Worm (Caenorhabditis elegans) whole organism, L4/young adult: ENCODE results near the gene Y37D8A.16.

ENCODE experiments used
- W03F9.2 ChIP-seq: fragments of 150-350 bp; optimal IDR thresholded peaks from 2 replicates; lab custom pipeline; 2014; ENCODE audit warnings: missing biosample characterization, missing genetic modification characterization
- dao-5 ChIP-seq: sonication (generic microtip); optimal IDR thresholded peaks from 2 replicates; lab custom pipeline; 2016; ENCODE audit warnings: missing genotype, missing genetic modification characterization, moderate library complexity, missing compliant biosample characterization
- him-1 ChIP-seq: sonication (generic microtip); optimal IDR thresholded peaks from 2 replicates; lab custom pipeline; 2016; ENCODE audit warnings: missing genotype, missing genetic modification reagents, missing genetic modification characterization, missing compliant biosample characterization

Gene Y37D8A.16

ce11 chrIII:12891580-12891979 lies 26.9 kb downstream of the Y37D8A.16 start, which contains the start of the genes Y37D8A.29 and unc-71:
Y37D8A.29 (minus strand) TSS chrIII:12891680.
unc-71 (minus strand) TSS chrIII:12891738.
- TF ChIP-seq dao-5 (tag; lab: Kevin White, UChicago) (no peak), W03F9.2 (tag; lab: Kevin White, UChicago) (no peak), him-1 (tag; lab: Kevin White, UChicago) (no peak)

ce11 chrIII:12885153-12885552 lies 33.3 kb downstream of the Y37D8A.16 start:
- TF ChIP-seq W03F9.2 (tag; lab: Kevin White, UChicago): no peak
- TF ChIP-seq him-1 (tag; lab: Kevin White, UChicago): no peak
- TF ChIP-seq dao-5 (tag; lab: Kevin White, UChicago): no peak

DNA sequence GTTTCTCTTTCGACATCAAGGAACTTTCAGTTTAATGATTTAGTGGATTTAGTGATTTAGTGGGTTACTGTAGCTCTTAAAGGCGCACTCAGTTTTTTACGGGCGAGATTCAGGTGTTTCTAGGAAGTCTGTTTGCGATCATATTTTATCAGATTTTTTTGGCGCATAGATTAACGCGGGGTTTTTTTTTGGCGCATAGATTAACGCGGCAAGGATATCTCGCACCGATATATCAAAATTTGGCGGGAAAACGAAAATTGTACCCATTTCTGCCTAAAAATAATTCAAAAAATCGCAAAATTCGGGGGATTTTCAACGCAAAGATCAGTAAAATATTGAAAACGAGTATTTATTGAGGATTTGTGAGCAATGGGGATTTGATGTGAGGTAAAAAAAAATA lies 37.8 kb downstream of the Y37D8A.16 start:
- TF ChIP-seq W03F9.2 (tag; lab: Kevin White, UChicago): no peak
- no peak for TF ChIP-seq him-1 (tag; lab: Kevin White, UChicago)
- no peak for TF ChIP-seq dao-5 (tag; lab: Kevin White, UChicago)

DNA sequence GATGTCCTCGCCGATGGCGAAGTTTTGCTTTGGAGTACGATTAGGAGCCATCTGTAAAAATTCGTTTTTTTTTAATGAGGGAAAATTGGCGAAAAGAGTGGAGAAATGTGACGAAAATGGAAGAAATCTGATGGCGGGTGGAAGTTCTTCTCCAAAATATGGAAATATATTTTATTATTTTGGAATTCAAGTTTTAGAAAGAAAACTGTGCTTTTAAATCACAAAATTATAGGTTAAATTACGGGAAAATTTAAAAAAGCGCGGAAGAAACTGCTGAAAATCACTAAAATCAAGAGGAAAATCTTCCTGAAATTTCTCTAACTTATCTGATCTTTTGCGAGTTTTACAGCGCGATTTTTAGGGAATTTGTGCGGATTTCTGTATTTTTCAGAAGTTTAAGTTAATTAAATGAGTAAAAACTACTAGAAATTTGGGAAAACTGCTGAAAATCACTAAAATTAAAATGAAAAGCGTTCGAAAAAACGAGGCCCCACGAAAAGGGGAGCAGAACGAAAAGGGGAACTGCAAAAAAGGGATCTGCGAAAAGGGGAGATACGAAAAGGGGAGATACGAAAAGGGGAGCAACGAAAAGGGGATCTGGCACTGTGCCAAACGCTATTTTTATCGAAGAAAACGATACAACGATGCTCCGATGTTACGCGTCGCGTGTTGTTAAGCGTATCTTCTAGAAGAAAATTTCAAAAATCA lies 40.8 kb downstream of the Y37D8A.16 start, which contains the start of the genes cec-7 and enu-3.5:
cec-7 (minus strand) TSS at position 51 of the 708 bp plus-strand sequence.
enu-3.5 (plus strand) TSS at position 670 of the 708 bp plus-strand sequence.
- no peak for TF ChIP-seq dao-5 (tag; lab: Kevin White, UChicago)
- no peak for TF ChIP-seq W03F9.2 (tag; lab: Kevin White, UChicago)
- TF ChIP-seq him-1 (tag; lab: Kevin White, UChicago): no peak

ce11 chrIII:12875653-12876052 lies 42.8 kb downstream of the Y37D8A.16 start:
- no peak for TF ChIP-seq him-1 (tag; lab: Kevin White, UChicago)
- no peak for TF ChIP-seq W03F9.2 (tag; lab: Kevin White, UChicago)
- TF ChIP-seq dao-5 (tag; lab: Kevin White, UChicago): no peak

DNA sequence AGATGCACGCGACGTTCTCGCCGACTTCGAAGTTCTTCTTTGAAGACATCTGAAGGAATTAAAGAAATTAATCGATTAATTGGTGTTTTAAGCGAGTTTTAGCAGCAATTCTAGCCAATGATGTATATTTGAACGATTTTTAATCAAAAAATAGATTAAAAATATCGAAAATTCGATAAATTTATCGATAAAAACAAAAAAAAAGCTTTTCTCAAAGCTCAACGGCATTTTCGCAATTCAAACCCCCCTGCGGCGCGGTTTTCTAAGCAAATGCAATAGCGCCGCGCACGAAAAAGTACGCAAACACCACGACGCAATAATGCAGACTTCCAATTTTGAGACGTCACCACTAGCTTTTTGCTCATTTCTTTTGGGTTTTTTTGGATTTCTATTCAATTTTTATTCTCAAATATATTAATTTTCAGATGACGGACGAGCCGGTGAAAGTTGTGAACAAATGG lies 43.8 kb downstream of the Y37D8A.16 start, which contains the start of the genes mrg-1 and spcs-2:
mrg-1 (minus strand) TSS at position 51 of the 461 bp plus-strand sequence.
spcs-2 (plus strand) TSS at position 426 of the 461 bp plus-strand sequence.
- TF ChIP-seq W03F9.2 (tag; lab: Kevin White, UChicago) (peak; percentile 94), dao-5 (tag; lab: Kevin White, UChicago) (no peak), him-1 (tag; lab: Kevin White, UChicago) (peak; percentile 59)

- TF ChIP-seq dao-5 (tag; lab: Kevin White, UChicago) (no peak), W03F9.2 (tag; lab: Kevin White, UChicago) (no peak), him-1 (tag; lab: Kevin White, UChicago) (no peak)
These were observed 48.3 kb downstream of the Y37D8A.16 start, which contains the start of gene Y37D8A.6 for ce11 chrIII:12870060-12870696. Y37D8A.6 (minus strand) TSS chrIII:12870297.
